Worm (Caenorhabditis elegans) whole organism, midembryonic: ENCODE data around the gene T04A8.7.
A peak's percentile ranks its signal among the peaks of the same experiment; 100 is the strongest.

Experiments used
- T22C8.4 ChIP-seq: fragments of 200-800 bp; sonication (Bioruptor generic); IDR thresholded peaks from 2 replicates; pipeline ENCODE4 v1.3.6; 2022; ENCODE audit warnings: missing genetic modification characterization, missing compliant biosample characterization
- cog-1 ChIP-seq: sonication (generic microtip); optimal IDR thresholded peaks from 2 replicates; lab custom pipeline; 2016; ENCODE audit warnings: missing genetic modification characterization, missing compliant biosample characterization
- flt-1 ChIP-seq: fragments of 200-800 bp; sonication (Bioruptor generic); IDR thresholded peaks from 2 replicates; pipeline ENCODE4 v1.3.6; 2022; ENCODE audit warnings: missing genetic modification characterization, missing compliant biosample characterization
- klf-2 ChIP-seq: fragments of 200-800 bp; sonication (Bioruptor generic); conservative IDR thresholded peaks from 2 replicates; pipeline ENCODE4 v1.3.6; 2022; ENCODE audit warnings: missing genetic modification reagents, missing genetic modification characterization, missing compliant biosample characterization
- med-1 ChIP-seq: sonication (generic microtip); optimal IDR thresholded peaks from 2 replicates; lab custom pipeline; 2017; ENCODE audit warnings: missing genetic modification characterization, mild to moderate bottlenecking, missing compliant biosample characterization, antibody characterized with exemption, missing genetic modification reagents; ENCODE audit not compliant: insufficient read depth
- ref-1 ChIP-seq: fragments of 200-800 bp; sonication (Bioruptor generic); conservative IDR thresholded peaks from 2 replicates; pipeline ENCODE4 v1.3.6; 2022; ENCODE audit warnings: missing genetic modification reagents, missing genetic modification characterization, missing compliant biosample characterization
- tab-1 ChIP-seq: fragments of 200-800 bp; sonication (Bioruptor generic); IDR thresholded peaks from 2 replicates; pipeline ENCODE4 v1.3.6; 2022; ENCODE audit warnings: missing genetic modification characterization, missing compliant biosample characterization
- ztf-23 ChIP-seq: fragments of 200-800 bp; sonication (Bioruptor generic); IDR thresholded peaks from 2 replicates; pipeline ENCODE4 v1.3.6; 2022; ENCODE audit warnings: missing genetic modification reagents, missing genetic modification characterization, missing compliant biosample characterization
- ztf-29 ChIP-seq: fragments of 200-800 bp; sonication (Bioruptor generic); IDR thresholded peaks from 2 replicates; pipeline ENCODE4 v1.3.6; 2022; ENCODE audit warnings: missing genetic modification reagents, missing genetic modification characterization, missing compliant biosample characterization

The T04A8.7 gene

DNA sequence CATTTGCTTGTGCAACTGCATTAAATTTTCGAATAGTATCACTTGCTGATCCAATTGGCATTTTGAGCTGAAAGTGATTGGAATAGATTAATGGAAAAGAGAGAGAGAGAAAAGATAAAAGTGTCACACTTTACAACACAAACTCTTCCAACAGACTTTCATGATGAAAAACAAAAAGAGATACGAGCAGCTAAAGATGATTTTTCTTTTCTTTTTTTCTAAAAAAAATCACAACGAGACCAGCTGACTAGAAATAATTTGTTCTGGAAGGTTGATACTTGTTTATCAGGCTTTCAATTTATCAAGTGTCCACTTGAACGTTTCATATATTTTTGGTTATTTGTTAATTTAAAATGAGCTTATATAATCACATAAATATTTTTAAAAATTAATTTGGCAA is 8.0 kb upstream of the T04A8.7 start:
- no peak for TF ChIP-seq flt-1
- no peak for TF ChIP-seq tab-1
- no peak for TF ChIP-seq ref-1
- TF ChIP-seq cog-1 (tag; lab: Kevin White, UChicago): no peak
- TF ChIP-seq ztf-29 (GFP tag; lab: Robert Waterston, UW): no peak
- no peak for TF ChIP-seq med-1 (GFP tag; lab: Kevin White, UChicago)
- TF ChIP-seq T22C8.4 (GFP tag; lab: Robert Waterston, UW): no peak
- TF ChIP-seq klf-2: no peak
- TF ChIP-seq ztf-23 (GFP tag; lab: Robert Waterston, UW): no peak

DNA sequence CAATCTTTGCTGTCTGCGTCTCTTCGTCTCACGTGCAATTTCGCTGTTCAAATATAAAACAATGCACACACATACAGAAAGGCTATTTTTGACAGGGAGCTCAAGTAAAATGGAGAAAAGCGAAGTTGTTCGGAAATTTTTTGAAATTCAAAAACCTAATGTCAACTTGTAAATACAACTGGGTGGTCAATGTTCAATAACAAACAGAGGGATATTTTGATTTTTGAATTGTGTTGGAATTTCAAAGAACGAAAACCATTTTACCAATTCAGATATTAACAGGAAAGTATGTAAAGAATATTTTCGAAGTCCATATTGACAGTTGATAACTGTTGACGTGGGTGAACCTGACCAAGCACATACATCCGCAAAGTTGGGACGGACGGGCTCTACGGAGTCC is 6.8 kb upstream of the T04A8.7 start, which contains the start of gene tag-243:
tag-243 (minus strand) TSS at position 101 of the 400 bp plus-strand sequence.
- TF ChIP-seq klf-2 (0 out of 2 replicates have a peak, but pooled peaks have one; percentile 24), cog-1 (tag; lab: Kevin White, UChicago) (no peak)

DNA sequence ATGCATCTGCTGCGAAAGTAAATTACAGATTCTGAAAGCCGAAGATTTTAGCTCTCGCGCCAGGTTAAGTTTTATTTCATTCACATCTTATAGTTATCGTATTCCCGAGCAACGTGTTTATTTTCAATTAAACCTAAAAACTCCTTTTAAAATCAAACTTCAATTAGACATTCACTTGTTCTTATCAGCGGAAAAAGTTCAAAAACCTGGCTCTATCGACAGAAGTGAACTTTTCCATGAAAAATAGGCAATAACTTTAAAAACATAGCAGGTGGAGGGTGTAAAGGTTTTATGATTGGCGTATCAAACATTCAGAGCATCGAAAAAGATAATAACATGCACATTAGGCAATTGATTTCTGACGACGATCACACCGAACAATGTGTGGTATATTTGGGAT is 6.2 kb upstream of the T04A8.7 start, which contains the start of gene ppat-1:
ppat-1 (plus strand) TSS at position 316 of the 400 bp plus-strand sequence.
- TF ChIP-seq tab-1 (no peak), klf-2 (no peak), cog-1 (tag; lab: Kevin White, UChicago) (no peak), flt-1 (no peak), ztf-29 (GFP tag; lab: Robert Waterston, UW) (no peak), ztf-23 (GFP tag; lab: Robert Waterston, UW) (no peak), T22C8.4 (GFP tag; lab: Robert Waterston, UW) (no peak), ref-1 (no peak), med-1 (GFP tag; lab: Kevin White, UChicago) (no peak)

DNA sequence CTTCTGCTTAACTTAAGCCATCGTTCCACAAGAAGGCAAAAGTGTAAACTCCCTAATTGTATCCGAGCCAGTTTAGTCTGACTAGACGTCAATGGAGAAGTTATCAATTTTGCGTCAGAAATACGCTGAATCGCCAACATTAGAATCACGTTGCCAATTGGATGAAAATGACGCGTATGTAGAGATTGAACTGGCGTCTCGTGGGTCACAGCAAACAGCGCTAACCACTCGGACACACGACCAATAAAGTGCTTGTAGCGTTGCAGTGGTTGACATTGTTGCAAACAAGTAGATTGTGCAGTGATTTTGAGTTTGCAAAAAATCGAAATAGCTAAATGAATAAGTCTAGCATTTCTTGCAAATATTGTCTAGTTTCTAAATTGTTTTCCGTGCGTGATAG is 5.6 kb upstream of the T04A8.7 start:
- TF ChIP-seq flt-1 (peak; percentile 91), tab-1 (peak; percentile 93), T22C8.4 (GFP tag; lab: Robert Waterston, UW) (peak; percentile 81), ztf-29 (GFP tag; lab: Robert Waterston, UW) (peak; percentile 78; the same call in 1 of the 2 replicates), ztf-23 (GFP tag; lab: Robert Waterston, UW) (peak; percentile 89), med-1 (GFP tag; lab: Kevin White, UChicago) (peak; percentile 33), ref-1 (peak; percentile 73), cog-1 (tag; lab: Kevin White, UChicago) (peak; percentile 55), klf-2 (0 out of 2 replicates have a peak, but pooled peaks have one; percentile 53)

- TF ChIP-seq T22C8.4 (GFP tag; lab: Robert Waterston, UW) (no peak), med-1 (GFP tag; lab: Kevin White, UChicago) (no peak), ztf-23 (GFP tag; lab: Robert Waterston, UW) (peak; percentile 50; the same call in 1 of the 2 replicates)
These were observed 1.9 kb upstream of the T04A8.7 start, which contains the start of gene nifk-1 for ce11 chrIII:4693281-4693680. Gene nifk-1 (minus strand): TSS chrIII:4693307.

DNA sequence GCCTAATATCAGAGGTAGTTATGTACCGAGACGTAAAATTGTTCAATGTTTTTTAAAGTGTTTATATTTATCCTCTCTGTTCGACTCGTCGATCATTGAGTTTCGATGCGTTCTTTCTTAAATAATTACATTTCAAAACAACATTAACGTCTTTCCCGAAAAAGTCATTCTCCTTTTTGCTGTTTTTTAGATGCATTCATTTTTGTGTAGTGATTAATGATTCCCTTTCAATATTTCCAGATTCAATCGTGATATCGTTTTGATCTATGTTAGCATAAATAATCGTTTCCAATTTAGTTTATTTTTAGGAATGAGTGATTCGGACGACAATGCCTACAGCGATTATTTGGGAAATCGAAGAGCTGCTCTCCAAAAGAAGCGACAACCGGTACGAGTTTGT is 1.5 kb upstream of the T04A8.7 start, which contains the start of gene T04A8.8:
T04A8.8 (plus strand) TSS at position 301 of the 400 bp plus-strand sequence.
- no peak for TF ChIP-seq cog-1 (tag; lab: Kevin White, UChicago)
- TF ChIP-seq ztf-23 (GFP tag; lab: Robert Waterston, UW): no peak
- TF ChIP-seq med-1 (GFP tag; lab: Kevin White, UChicago): no peak
- TF ChIP-seq ref-1: no peak
- TF ChIP-seq T22C8.4 (GFP tag; lab: Robert Waterston, UW): no peak
- TF ChIP-seq flt-1: no peak
- no peak for TF ChIP-seq klf-2
- no peak for TF ChIP-seq ztf-29 (GFP tag; lab: Robert Waterston, UW)
- TF ChIP-seq tab-1: no peak

DNA sequence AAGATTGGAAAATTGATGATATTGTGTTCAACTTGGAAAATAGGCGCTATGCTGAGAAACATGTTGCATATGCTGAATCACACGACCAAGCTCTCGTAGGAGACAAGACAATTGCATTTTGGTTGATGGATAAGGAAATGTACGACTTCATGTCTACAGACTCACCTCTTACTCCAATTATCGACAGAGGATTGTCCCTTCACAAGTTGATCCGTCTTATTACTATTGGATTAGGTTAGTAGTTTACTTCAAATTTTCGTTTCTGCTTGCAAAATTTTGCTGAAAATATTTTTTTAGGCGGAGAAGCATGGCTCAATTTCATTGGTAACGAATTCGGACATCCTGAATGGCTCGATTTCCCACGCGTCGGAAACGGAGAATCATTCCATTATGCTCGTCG is 1.7 kb downstream of the T04A8.7 start:
- TF ChIP-seq flt-1: no peak
- no peak for TF ChIP-seq ztf-23 (GFP tag; lab: Robert Waterston, UW)
- TF ChIP-seq ref-1: no peak
- no peak for TF ChIP-seq klf-2
- no peak for TF ChIP-seq ztf-29 (GFP tag; lab: Robert Waterston, UW)
- TF ChIP-seq tab-1: no peak
- TF ChIP-seq med-1 (GFP tag; lab: Kevin White, UChicago): no peak
- TF ChIP-seq T22C8.4 (GFP tag; lab: Robert Waterston, UW): no peak
- no peak for TF ChIP-seq cog-1 (tag; lab: Kevin White, UChicago)

- TF ChIP-seq ref-1 (no peak), ztf-29 (GFP tag; lab: Robert Waterston, UW) (no peak), flt-1 (no peak), tab-1 (no peak), med-1 (GFP tag; lab: Kevin White, UChicago) (no peak), ztf-23 (GFP tag; lab: Robert Waterston, UW) (no peak), T22C8.4 (GFP tag; lab: Robert Waterston, UW) (no peak), klf-2 (no peak), cog-1 (tag; lab: Kevin White, UChicago) (no peak)
These were observed 2.7 kb downstream of the T04A8.7 start, which contains the start of gene dnj-18 for ce11 chrIII:4697819-4698218. Gene dnj-18 (plus strand): TSS chrIII:4698119.

ce11 chrIII:4699922-4700321 is 4.8 kb downstream of the T04A8.7 start, which contains the start of gene sel-13:
Gene sel-13 (minus strand): TSS chrIII:4700224.
- no peak for TF ChIP-seq ztf-23 (GFP tag; lab: Robert Waterston, UW)
- TF ChIP-seq tab-1: no peak
- TF ChIP-seq flt-1: no peak
- no peak for TF ChIP-seq ref-1
- no peak for TF ChIP-seq cog-1 (tag; lab: Kevin White, UChicago)
- no peak for TF ChIP-seq T22C8.4 (GFP tag; lab: Robert Waterston, UW)
- no peak for TF ChIP-seq med-1 (GFP tag; lab: Kevin White, UChicago)
- no peak for TF ChIP-seq ztf-29 (GFP tag; lab: Robert Waterston, UW)
- TF ChIP-seq klf-2: no peak

ce11 chrIII:4703932-4704454 is 8.8 kb downstream of the T04A8.7 start, which contains the start of the genes clp-2 and mrpl-16:
Gene clp-2 (minus strand): TSS chrIII:4704025.
Gene mrpl-16 (plus strand): TSS chrIII:4704404.
- TF ChIP-seq tab-1 (no peak), cog-1 (tag; lab: Kevin White, UChicago) (no peak), T22C8.4 (GFP tag; lab: Robert Waterston, UW) (no peak), ref-1 (no peak), flt-1 (no peak), ztf-29 (GFP tag; lab: Robert Waterston, UW) (no peak), ztf-23 (GFP tag; lab: Robert Waterston, UW) (no peak), klf-2 (no peak), med-1 (GFP tag; lab: Kevin White, UChicago) (no peak)
